Worm (Caenorhabditis elegans) whole organism, young adult: ENCODE results near the gene prdx-3.

Experiments used
- B0035.1 ChIP-seq: sonication (generic microtip); optimal IDR thresholded peaks from 2 replicates; lab custom pipeline; 2016; ENCODE audit warnings: missing genetic modification characterization, mild to moderate bottlenecking, missing compliant biosample characterization, missing genotype, missing genetic modification reagents
- K11D2.4 ChIP-seq: fragments of 200-800 bp; sonication (Bioruptor generic); IDR thresholded peaks from 2 replicates; pipeline ENCODE4 v1.3.6; 2022; ENCODE audit warnings: missing genetic modification reagents, missing genetic modification characterization, missing compliant biosample characterization
- ama-1 ChIP-seq, 3 experiments: fragments of 150-350 bp in 1 of 3; sonication (generic microtip) in 2 of 3; optimal IDR thresholded peaks; 2 replicates each; lab custom pipeline; 2014 to 2018; ENCODE audit warnings: missing biosample characterization in 2 of 3, missing genetic modification characterization in 2 of 3, missing genetic modification reagents in 2 of 3
- ceh-58 ChIP-seq: fragments of 200-800 bp; sonication (Bioruptor generic); IDR thresholded peaks from 2 replicates; pipeline ENCODE4 v1.3.6; 2022; ENCODE audit warnings: missing genetic modification characterization, missing compliant biosample characterization
- hmg-1.2 ChIP-seq: fragments of 200-800 bp; sonication (Bioruptor generic); IDR thresholded peaks from 2 replicates; pipeline ENCODE4 v1.3.6; 2022; ENCODE audit warnings: missing genetic modification reagents, missing genetic modification characterization, missing compliant biosample characterization
- lag-1 ChIP-seq: fragments of 200-800 bp; sonication (Bioruptor generic); IDR thresholded peaks from 2 replicates; pipeline ENCODE4 v1.3.6; 2022; ENCODE audit warnings: missing genetic modification reagents, missing genetic modification characterization, missing compliant biosample characterization
- madf-3 ChIP-seq: fragments of 200-800 bp; sonication (Bioruptor generic); IDR thresholded peaks from 2 replicates; pipeline ENCODE4 v1.3.6; 2022; ENCODE audit warnings: missing genetic modification reagents, missing genetic modification characterization, missing compliant biosample characterization
- mel-28 ChIP-seq: sonication (generic microtip); optimal IDR thresholded peaks from 2 replicates; lab custom pipeline; 2016; ENCODE audit warnings: borderline replicate concordance, mild to moderate bottlenecking, missing genetic modification characterization, missing compliant biosample characterization
- mes-4 ChIP-seq: sonication (generic microtip); optimal IDR thresholded peaks from 2 replicates; lab custom pipeline; 2016; ENCODE audit warnings: missing genotype, missing genetic modification characterization, missing compliant biosample characterization
- nhr-179 ChIP-seq: sonication (generic microtip); optimal IDR thresholded peaks from 2 replicates; lab custom pipeline; 2016; ENCODE audit warnings: mild to moderate bottlenecking, missing genetic modification characterization, missing compliant biosample characterization
- snpc-4 ChIP-seq, 5 experiments: fragments of 150-350 bp in 1 of 5; sonication (generic microtip) in 4 of 5; optimal IDR thresholded peaks; 2 replicates each; lab custom pipeline; 2014 to 2018; ENCODE audit warnings: missing genetic modification characterization in 5 of 5, missing biosample characterization in 3 of 5, antibody characterized with exemption in 2 of 5, mild to moderate bottlenecking in 2 of 5, missing compliant biosample characterization in 2 of 5, missing genotype in 2 of 5, moderate library complexity in 2 of 5, missing genetic modification reagents in 1 of 5
- somi-1 ChIP-seq: fragments of 200-800 bp; sonication (Bioruptor generic); optimal IDR thresholded peaks from 2 replicates; lab custom pipeline; 2018; ENCODE audit warnings: mild to moderate bottlenecking, missing genetic modification characterization, missing compliant biosample characterization
- unc-62 ChIP-seq: fragments of 150-350 bp; optimal IDR thresholded peaks from 2 replicates; lab custom pipeline; 2014; ENCODE audit warnings: missing biosample characterization, missing genetic modification reagents, missing genetic modification characterization
- zim-3 ChIP-seq: sonication (generic microtip); optimal IDR thresholded peaks from 2 replicates; lab custom pipeline; 2017; ENCODE audit warnings: mild to moderate bottlenecking, missing genetic modification characterization, moderate library complexity, missing compliant biosample characterization

DNA sequence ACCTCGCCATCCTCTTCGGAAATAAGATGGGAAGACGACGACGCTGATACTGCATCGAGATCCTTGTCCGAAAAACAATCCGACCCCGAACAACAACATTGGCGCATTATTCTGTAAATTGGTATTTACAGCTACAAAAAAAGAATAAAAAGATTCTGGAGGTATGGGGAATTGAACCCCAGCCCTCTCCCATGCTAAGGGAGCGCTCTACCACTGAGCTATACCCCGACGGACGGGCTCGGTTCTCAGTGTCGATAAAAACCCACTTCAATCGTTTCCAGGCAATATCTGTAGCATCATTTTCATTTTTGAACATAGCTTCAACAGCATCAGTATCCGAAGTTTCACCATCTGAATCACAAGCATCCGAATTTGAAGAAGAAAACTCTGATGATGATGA lies 21.6 kb downstream of the prdx-3 start:
- no peak for TF ChIP-seq B0035.1 (tag; lab: Kevin White, UChicago)
- no peak for TF ChIP-seq K11D2.4
- TF ChIP-seq somi-1: no peak
- TF ChIP-seq ama-1 (optimal IDR thresholded peaks at IDR 0.05; lab: Kevin White, UChicago): no peak
- TF ChIP-seq ama-1 (GFP tag; optimal IDR thresholded peaks at IDR 0.05; lab: Kevin White, UChicago): peak in 1 of 2 experiments; percentile 64
- TF ChIP-seq lag-1 (GFP tag; lab: Robert Waterston, UW): no peak
- TF ChIP-seq nhr-179 (tag; lab: Kevin White, UChicago): no peak
- no peak for TF ChIP-seq unc-62 (GFP tag; lab: Kevin White, UChicago)
- peak; percentile 54 for TF ChIP-seq hmg-1.2
- no peak for TF ChIP-seq mel-28
- no peak for TF ChIP-seq mes-4
- 0 out of 2 replicates have a peak, but pooled peaks have one; percentile 57 for TF ChIP-seq ceh-58 (GFP tag; lab: Robert Waterston, UW)
- no peak for TF ChIP-seq snpc-4 (GFP tag; optimal IDR thresholded peaks at IDR 0.05; lab: Kevin White, UChicago)
- peak; percentile 7 to 87 (median 58) for TF ChIP-seq snpc-4 (tag; optimal IDR thresholded peaks at IDR 0.05; lab: Kevin White, UChicago)
- peak; percentile 46 for TF ChIP-seq zim-3 (tag; lab: Kevin White, UChicago)
- no peak for TF ChIP-seq madf-3
